Fruit fly (Drosophila melanogaster) whole organism, pupa: Measurements from ENCODE around the gene CG45075.
A peak's percentile ranks its signal among the peaks of the same experiment; 100 is the strongest.

ENCODE experiments used
- CG32121 ChIP-seq: fragments of 200-800 bp; sonication (Bioruptor generic); IDR thresholded peaks from 2 replicates; pipeline ENCODE4 v1.3.6; 2022; ENCODE audit warnings: missing biosample characterization, missing genetic modification characterization
- D1 ChIP-seq: fragments of 200-800 bp; sonication (Bioruptor generic); optimal IDR thresholded peaks from 2 replicates; lab custom pipeline; 2018; ENCODE audit warnings: missing biosample characterization, mild to moderate bottlenecking, missing genetic modification characterization, moderate library complexity
- Pif1A ChIP-seq: fragments of 200-800 bp; sonication (Bioruptor generic); optimal IDR thresholded peaks from 3 replicates; lab custom pipeline; 2016; ENCODE audit warnings: missing biosample characterization, missing genetic modification characterization
- Snoo ChIP-seq: fragments of 200-800 bp; sonication (Bioruptor generic); optimal IDR thresholded peaks from 3 replicates; lab custom pipeline; 2017; ENCODE audit warnings: missing biosample characterization, mild to moderate bottlenecking, missing genetic modification characterization, inconsistent platforms
- gl ChIP-seq: fragments of 200-800 bp; sonication (Bioruptor generic); optimal IDR thresholded peaks from 2 replicates; lab custom pipeline; 2018; ENCODE audit warnings: missing biosample characterization, mild to moderate bottlenecking, missing genetic modification characterization

- peak; percentile 30 for TF ChIP-seq Snoo (tag; lab: Kevin White, UChicago)
- no peak for TF ChIP-seq CG32121 (GFP tag; lab: Robert Waterston, UW)
- no peak for TF ChIP-seq D1 (tag; lab: Kevin White, UChicago)
- TF ChIP-seq gl = no peak
- no peak for TF ChIP-seq Pif1A
Observed at dm6 chr2L:6081134-6081832, 9.9 kb upstream of the CG45075 start.
